Worm (Caenorhabditis elegans) whole organism, late embryonic: ENCODE results near the gene srz-96.

Source experiments
- F13H6.1 ChIP-seq: sonication (generic microtip); optimal IDR thresholded peaks from 2 replicates; lab custom pipeline; 2016; ENCODE audit warnings: missing genetic modification characterization, missing compliant biosample characterization
- ama-1 ChIP-seq: fragments of 150-350 bp; optimal IDR thresholded peaks from 2 replicates; lab custom pipeline; 2014
- ceh-18 ChIP-seq: sonication (generic microtip); optimal IDR thresholded peaks from 2 replicates; lab custom pipeline; 2016; ENCODE audit warnings: missing genetic modification characterization, missing compliant biosample characterization
- dmd-4 ChIP-seq: sonication (generic microtip); optimal IDR thresholded peaks from 2 replicates; lab custom pipeline; 2016; ENCODE audit warnings: borderline replicate concordance, missing genetic modification characterization, missing compliant biosample characterization
- elt-2 ChIP-seq: sonication (generic microtip); optimal IDR thresholded peaks from 2 replicates; lab custom pipeline; 2016; ENCODE audit warnings: missing genetic modification reagents, missing genetic modification characterization, missing compliant biosample characterization
- pha-4 ChIP-seq: fragments of 150-350 bp; optimal IDR thresholded peaks from 2 replicates; lab custom pipeline; 2018; ENCODE audit warnings: missing biosample characterization, missing genetic modification reagents, missing genetic modification characterization
- unc-55 ChIP-seq: sonication (generic microtip); optimal IDR thresholded peaks from 2 replicates; lab custom pipeline; 2017; ENCODE audit warnings: missing biosample characterization, missing genetic modification reagents, missing genetic modification characterization
- unc-86 ChIP-seq: sonication (generic microtip); optimal IDR thresholded peaks from 2 replicates; lab custom pipeline; 2016; ENCODE audit warnings: missing genetic modification characterization, missing compliant biosample characterization
- ztf-16 ChIP-seq: sonication (generic microtip); optimal IDR thresholded peaks from 2 replicates; lab custom pipeline; 2017; ENCODE audit warnings: missing genetic modification characterization, missing compliant biosample characterization

- no peak for TF ChIP-seq ama-1 (lab: Kevin White, UChicago)
- no peak for TF ChIP-seq unc-55 (GFP tag; lab: Kevin White, UChicago)
- TF ChIP-seq F13H6.1 (tag; lab: Kevin White, UChicago) = no peak
- no peak for TF ChIP-seq ztf-16 (tag; lab: Kevin White, UChicago)
- no peak for TF ChIP-seq ceh-18 (tag; lab: Kevin White, UChicago)
- no peak for TF ChIP-seq unc-86
- no peak for TF ChIP-seq dmd-4 (tag; lab: Kevin White, UChicago)
- no peak for TF ChIP-seq pha-4 (tag; lab: Kevin White, UChicago)
- no peak for TF ChIP-seq elt-2 (tag; lab: Kevin White, UChicago)
Measured at ce11 chrV:17240579-17241277, 41.7 kb downstream of the srz-96 start.
